Fruit fly (Drosophila melanogaster): ENCODE measurements around the gene CG11307.

DNA sequence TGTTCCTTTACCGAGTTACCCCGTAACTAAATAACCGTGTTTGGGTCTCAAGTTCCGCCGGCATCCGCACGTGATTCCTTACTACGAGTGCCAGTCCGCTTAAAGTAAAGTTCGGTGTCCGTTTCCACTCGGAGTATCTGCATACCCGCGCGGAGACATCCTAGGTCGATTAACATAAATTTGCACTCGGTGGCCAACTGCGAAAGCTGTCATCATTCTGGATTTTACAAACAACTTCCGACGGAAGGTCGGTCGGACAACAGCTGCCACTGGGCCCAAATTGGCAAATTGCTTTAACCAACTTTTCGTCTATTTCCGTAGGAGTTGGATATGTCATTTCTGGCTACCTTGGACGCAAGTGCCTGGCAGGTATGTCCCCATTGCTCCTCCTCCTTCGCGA is 30.9 kb upstream of the CG11307 start, which contains the start of gene TfAP-2:
- TF ChIP-seq CG34406 (GFP tag; optimal IDR thresholded peaks at IDR 0.05) (no peak), Smox (GFP tag; optimal IDR thresholded peaks at IDR 0.05) (no peak)
